Worm (Caenorhabditis elegans) whole organism, L4 larva: ENCODE data around the gene ppat-1.

Source experiments
- F44E2.7 ChIP-seq: fragments of 200-800 bp; sonication (Bioruptor generic); IDR thresholded peaks from 2 replicates; pipeline ENCODE4 v2.1.2; 2022; ENCODE audit warnings: missing genetic modification characterization, missing compliant biosample characterization
- R02D3.7 ChIP-seq: fragments of 150-350 bp; sonication (generic microtip); optimal IDR thresholded peaks from 3 replicates; lab custom pipeline; 2014; ENCODE audit warnings: missing biosample characterization, missing genetic modification characterization
- T26A8.4 ChIP-seq: fragments of 200-800 bp; sonication (Bioruptor generic); IDR thresholded peaks from 2 replicates; pipeline ENCODE4 v1.3.6; 2022; ENCODE audit warnings: missing genetic modification characterization, missing compliant biosample characterization
- Y105C5A.15 ChIP-seq: fragments of 200-800 bp; sonication (Bioruptor generic); IDR thresholded peaks from 2 replicates; pipeline ENCODE4 v1.3.6; 2022; ENCODE audit warnings: missing genetic modification characterization, missing compliant biosample characterization
- ZK546.5 ChIP-seq, 2 experiments: sonication (generic microtip); optimal IDR thresholded peaks; 2 replicates each; lab custom pipeline; 2017; ENCODE audit warnings: missing biosample characterization in 2 of 2, missing genetic modification characterization in 2 of 2
- aha-1 ChIP-seq: fragments of 150-350 bp; peaks from one replicate; lab custom pipeline; 2014; ENCODE audit warnings: missing biosample characterization, missing genetic modification characterization
- ama-1 ChIP-seq: fragments of 150-350 bp; optimal IDR thresholded peaks from 2 replicates; lab custom pipeline; 2014; ENCODE audit warnings: inconsistent platforms, mixed read lengths
- ceh-20 ChIP-seq: fragments of 200-800 bp; sonication (Bioruptor generic); IDR thresholded peaks from 2 replicates; pipeline ENCODE4 v1.3.6; 2022; ENCODE audit warnings: missing genetic modification reagents, missing genetic modification characterization, missing compliant biosample characterization
- ceh-32 ChIP-seq: sonication (generic microtip); optimal IDR thresholded peaks from 2 replicates; lab custom pipeline; 2016; ENCODE audit warnings: mild to moderate bottlenecking, missing genetic modification characterization, missing compliant biosample characterization; ENCODE audit not compliant: poor library complexity
- ceh-44 ChIP-seq: fragments of 200-800 bp; sonication (Bioruptor generic); IDR thresholded peaks from 2 replicates; pipeline ENCODE4 v1.3.6; 2022; ENCODE audit warnings: missing genetic modification reagents, missing genetic modification characterization, missing compliant biosample characterization
- ceh-82 ChIP-seq: sonication (generic microtip); optimal IDR thresholded peaks from 2 replicates; lab custom pipeline; 2017; ENCODE audit warnings: missing biosample characterization, missing genetic modification characterization
- daf-16 ChIP-seq, 3 experiments: sonication (generic microtip); optimal IDR thresholded peaks; 2 replicates each; lab custom pipeline; 2016 to 2017; ENCODE audit warnings: missing genetic modification characterization in 3 of 3, missing genetic modification reagents in 3 of 3, mild to moderate bottlenecking in 2 of 3, missing compliant biosample characterization in 2 of 3, missing biosample characterization in 1 of 3, moderate library complexity in 1 of 3
- dmd-8 ChIP-seq: fragments of 200-800 bp; sonication (Bioruptor generic); IDR thresholded peaks from 2 replicates; pipeline ENCODE4 v1.3.6; 2022; ENCODE audit warnings: missing genetic modification characterization, missing compliant biosample characterization
- dmd-9 ChIP-seq: fragments of 200-800 bp; sonication (Bioruptor generic); IDR thresholded peaks from 2 replicates; pipeline ENCODE4 v1.3.6; 2022; ENCODE audit warnings: missing genetic modification reagents, missing genetic modification characterization, missing compliant biosample characterization
- dpl-1 ChIP-seq: fragments of 150-350 bp; optimal IDR thresholded peaks from 2 replicates; lab custom pipeline; 2014; ENCODE audit warnings: missing biosample characterization, missing genetic modification reagents, missing genetic modification characterization
- dve-1 ChIP-seq: sonication (generic microtip); optimal IDR thresholded peaks from 2 replicates; lab custom pipeline; 2017; ENCODE audit warnings: antibody characterized with exemption, mild to moderate bottlenecking, missing genetic modification characterization, missing compliant biosample characterization; ENCODE audit not compliant: insufficient read depth
- hmg-1.1 ChIP-seq: fragments of 200-800 bp; sonication (Bioruptor generic); IDR thresholded peaks from 2 replicates; pipeline ENCODE4 v1.3.6; 2022; ENCODE audit warnings: missing genetic modification reagents, missing genetic modification characterization, missing compliant biosample characterization
- lin-15B ChIP-seq: fragments of 150-350 bp; sonication (generic microtip); optimal IDR thresholded peaks from 3 replicates; lab custom pipeline; 2014; ENCODE audit warnings: missing biosample characterization, missing genetic modification characterization
- madf-9 ChIP-seq: fragments of 200-800 bp; sonication (Bioruptor generic); conservative IDR thresholded peaks from 2 replicates; pipeline ENCODE4 v1.3.6; 2022; ENCODE audit warnings: missing genetic modification reagents, missing genetic modification characterization, missing compliant biosample characterization
- mdl-1 ChIP-seq, 2 experiments: fragments of 150-350 bp in 1 of 2; sonication (generic microtip) in 1 of 2; optimal IDR thresholded peaks; 2 replicates each; lab custom pipeline; 2014 to 2017; ENCODE audit warnings: missing biosample characterization in 2 of 2, missing genetic modification characterization in 2 of 2
- nhr-10 ChIP-seq: fragments of 150-350 bp; optimal IDR thresholded peaks from 2 replicates; lab custom pipeline; 2014; ENCODE audit warnings: missing biosample characterization, missing genetic modification characterization
- nhr-28 ChIP-seq: fragments of 150-350 bp; optimal IDR thresholded peaks from 2 replicates; lab custom pipeline; 2014; ENCODE audit warnings: missing biosample characterization, missing genetic modification characterization
- pqm-1 ChIP-seq: sonication (generic microtip); optimal IDR thresholded peaks from 2 replicates; lab custom pipeline; 2017; ENCODE audit warnings: missing biosample characterization, missing genetic modification characterization
- saeg-2 ChIP-seq: fragments of 200-800 bp; sonication (Bioruptor generic); IDR thresholded peaks from 2 replicates; pipeline ENCODE4 v1.3.6; 2022; ENCODE audit warnings: missing genetic modification reagents, missing genetic modification characterization, missing compliant biosample characterization
- sdz-12 ChIP-seq: fragments of 200-800 bp; sonication (Bioruptor generic); optimal IDR thresholded peaks from 2 replicates; lab custom pipeline; 2018; ENCODE audit warnings: mild to moderate bottlenecking, missing genetic modification characterization, missing compliant biosample characterization
- skn-1 ChIP-seq: fragments of 150-350 bp; optimal IDR thresholded peaks from 2 replicates; lab custom pipeline; 2014; ENCODE audit warnings: missing biosample characterization, missing genetic modification characterization
- tra-1 ChIP-seq: fragments of 200-800 bp; sonication (Bioruptor generic); IDR thresholded peaks from 2 replicates; pipeline ENCODE4 v1.3.6; 2022; ENCODE audit warnings: missing genetic modification reagents, missing genetic modification characterization, missing compliant biosample characterization
- unc-130 ChIP-seq: sonication (generic microtip); optimal IDR thresholded peaks from 2 replicates; lab custom pipeline; 2016; ENCODE audit warnings: missing genetic modification reagents, missing genetic modification characterization, missing compliant biosample characterization
- unc-39 ChIP-seq: sonication (generic microtip); optimal IDR thresholded peaks from 2 replicates; lab custom pipeline; 2017; ENCODE audit warnings: missing biosample characterization, missing genetic modification characterization
- unc-62 ChIP-seq, 3 experiments: fragments of 150-350 bp in 1 of 3; sonication (generic microtip); optimal IDR thresholded peaks in 2 of 3; peaks in 1 of 3; 1 replicate in 1 of 3; 2 replicates in 2 of 3; lab custom pipeline; 2014 to 2017; ENCODE audit warnings: missing biosample characterization in 3 of 3, missing genetic modification characterization in 3 of 3, missing genetic modification reagents in 3 of 3, missing genotype in 1 of 3
- zag-1 ChIP-seq: fragments of 150-350 bp; optimal IDR thresholded peaks from 2 replicates; lab custom pipeline; 2014; ENCODE audit warnings: missing biosample characterization, missing genetic modification characterization
- zfp-3 ChIP-seq: fragments of 200-800 bp; sonication (Bioruptor generic); conservative IDR thresholded peaks from 2 replicates; pipeline ENCODE4 v1.3.6; 2022; ENCODE audit warnings: missing genetic modification reagents, missing genetic modification characterization, missing compliant biosample characterization
- ztf-7 ChIP-seq: fragments of 150-350 bp; optimal IDR thresholded peaks from 2 replicates; lab custom pipeline; 2014; ENCODE audit warnings: missing biosample characterization, missing genetic modification characterization

ppat-1 gene

DNA sequence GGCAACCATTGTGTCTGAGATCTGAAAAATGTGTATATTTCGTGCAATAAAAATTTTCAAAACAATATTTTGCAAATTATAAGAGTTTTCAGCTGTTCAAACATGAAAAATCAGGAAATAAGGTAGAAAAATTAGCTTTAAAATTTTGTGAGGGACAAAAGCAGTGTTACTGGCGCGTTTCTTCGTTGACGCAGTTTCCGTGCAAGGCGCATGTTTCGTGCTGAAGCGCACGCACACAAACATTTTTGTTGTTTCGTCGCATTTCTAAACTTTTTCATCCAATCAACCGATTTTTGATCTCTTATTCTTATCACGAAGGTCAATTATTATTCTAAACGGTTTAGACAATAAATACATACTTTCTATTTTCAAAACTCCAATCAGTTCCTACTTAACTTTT, 4.2 kb downstream of the ppat-1 start, which contains the start of gene nifk-1 (continued):
- TF ChIP-seq T26A8.4 (no peak), skn-1 (tag; lab: Kevin White, UChicago) (no peak), ztf-7 (tag; lab: Kevin White, UChicago) (peak; percentile 28), zfp-3 (GFP tag; lab: Robert Waterston, UW) (no peak), ZK546.5 (tag; optimal IDR thresholded peaks at IDR 0.05; lab: Kevin White, UChicago) (no peak), tra-1 (GFP tag; lab: Robert Waterston, UW) (no peak), saeg-2 (GFP tag; lab: Robert Waterston, UW) (no peak), ceh-44 (GFP tag; lab: Robert Waterston, UW) (no peak), ama-1 (no peak), pqm-1 (tag; lab: Kevin White, UChicago) (no peak), zag-1 (no peak), dmd-8 (GFP tag; lab: Robert Waterston, UW) (no peak), Y105C5A.15 (no peak), unc-39 (tag; lab: Kevin White, UChicago) (no peak), madf-9 (GFP tag; lab: Robert Waterston, UW) (no peak), ceh-32 (tag; lab: Kevin White, UChicago) (no peak), nhr-28 (tag; lab: Kevin White, UChicago) (peak; percentile 76), dmd-9 (GFP tag; lab: Robert Waterston, UW) (no peak), unc-130 (GFP tag; lab: Kevin White, UChicago) (no peak), dve-1 (tag; lab: Kevin White, UChicago) (peak; percentile 90), lin-15B (no peak), nhr-10 (no peak), ceh-20 (no peak), dpl-1 (GFP tag; lab: Kevin White, UChicago) (peak; percentile 80)

DNA sequence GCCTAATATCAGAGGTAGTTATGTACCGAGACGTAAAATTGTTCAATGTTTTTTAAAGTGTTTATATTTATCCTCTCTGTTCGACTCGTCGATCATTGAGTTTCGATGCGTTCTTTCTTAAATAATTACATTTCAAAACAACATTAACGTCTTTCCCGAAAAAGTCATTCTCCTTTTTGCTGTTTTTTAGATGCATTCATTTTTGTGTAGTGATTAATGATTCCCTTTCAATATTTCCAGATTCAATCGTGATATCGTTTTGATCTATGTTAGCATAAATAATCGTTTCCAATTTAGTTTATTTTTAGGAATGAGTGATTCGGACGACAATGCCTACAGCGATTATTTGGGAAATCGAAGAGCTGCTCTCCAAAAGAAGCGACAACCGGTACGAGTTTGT, 4.6 kb downstream of the ppat-1 start, which contains the start of gene T04A8.8:
Gene T04A8.8, plus strand, starts transcription at position 301 of the 400 bp plus-strand sequence.
- TF ChIP-seq sdz-12 (GFP tag; lab: Kevin White, UChicago) (no peak), F44E2.7 (no peak)

ce11 chrIII:4695057-4695456, 6.0 kb downstream of the ppat-1 start, which contains the start of gene T04A8.7:
T04A8.7 (plus strand) TSS chrIII:4695357.
- peak; percentile 59 for TF ChIP-seq ama-1
- no peak for TF ChIP-seq mdl-1 (tag; optimal IDR thresholded peaks at IDR 0.05; lab: Kevin White, UChicago)
- peak in 1 of 2 experiments; percentile 67 for TF ChIP-seq unc-62 (GFP tag; optimal IDR thresholded peaks at IDR 0.05 in 1 of 2; lab: Kevin White, UChicago)
- TF ChIP-seq unc-62 (tag; optimal IDR thresholded peaks at IDR 0.05; lab: Kevin White, UChicago) = no peak
- no peak for TF ChIP-seq R02D3.7

- TF ChIP-seq hmg-1.1 (GFP tag; lab: Robert Waterston, UW) (no peak), unc-62 (GFP tag; optimal IDR thresholded peaks at IDR 0.05 in 1 of 2; lab: Kevin White, UChicago) (peak in 1 of 2 experiments; percentile 92), unc-62 (tag; optimal IDR thresholded peaks at IDR 0.05; lab: Kevin White, UChicago) (no peak)
Measured at ce11 chrIII:4696903-4697302, 7.8 kb downstream of the ppat-1 start.

DNA sequence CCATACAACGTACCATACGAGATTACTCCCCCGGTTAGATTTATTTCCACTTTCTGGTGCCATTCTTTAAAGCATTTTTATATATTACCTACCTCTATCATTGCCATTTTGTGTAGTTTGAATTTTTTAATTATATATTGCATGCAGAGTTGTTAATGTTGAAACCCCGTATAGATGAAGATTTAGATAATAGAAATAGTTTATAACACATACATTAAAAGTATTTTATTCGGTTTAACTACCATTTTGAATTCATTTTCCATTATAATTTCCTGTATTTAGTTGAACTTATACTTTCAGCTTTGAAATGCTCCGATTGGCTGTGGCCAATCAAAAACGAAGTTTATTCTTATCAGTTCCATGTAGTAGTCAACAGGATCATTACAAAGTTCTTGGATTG, 8.7 kb downstream of the ppat-1 start, which contains the start of gene dnj-18:
Gene dnj-18, plus strand, starts transcription at position 301 of the 400 bp plus-strand sequence.
- TF ChIP-seq daf-16 (GFP tag; optimal IDR thresholded peaks at IDR 0.05; lab: Kevin White, UChicago) (no peak), daf-16 (tag; optimal IDR thresholded peaks at IDR 0.05; lab: Kevin White, UChicago) (peak; percentile 11), skn-1 (tag; lab: Kevin White, UChicago) (no peak)

ce11 chrIII:4699922-4700321, 10.8 kb downstream of the ppat-1 start, which contains the start of gene sel-13:
sel-13 (minus strand) TSS chrIII:4700224.
- TF ChIP-seq ceh-82 (tag; lab: Kevin White, UChicago) (no peak), aha-1 (tag; lab: Kevin White, UChicago) (peak; percentile 93)
- TF ChIP-seq, all 104 proteins: peak for 1
